Worm (Caenorhabditis elegans) whole organism, late embryonic: ENCODE results near the gene dbn-1.

ENCODE experiments used
- ama-1 ChIP-seq: fragments of 150-350 bp; optimal IDR thresholded peaks from 2 replicates; lab custom pipeline; 2014
- dve-1 ChIP-seq: sonication (generic microtip); optimal IDR thresholded peaks from 2 replicates; lab custom pipeline; 2017; ENCODE audit warnings: antibody characterized with exemption, mild to moderate bottlenecking, missing genetic modification characterization, missing compliant biosample characterization
- elt-2 ChIP-seq: sonication (generic microtip); optimal IDR thresholded peaks from 2 replicates; lab custom pipeline; 2016; ENCODE audit warnings: missing genetic modification reagents, missing genetic modification characterization, missing compliant biosample characterization
- elt-4 ChIP-seq: sonication (generic microtip); optimal IDR thresholded peaks from 2 replicates; lab custom pipeline; 2016; ENCODE audit warnings: missing genetic modification characterization, missing compliant biosample characterization
- fkh-10 ChIP-seq: fragments of 150-350 bp; optimal IDR thresholded peaks from 2 replicates; lab custom pipeline; 2014; ENCODE audit warnings: missing biosample characterization, missing genetic modification reagents, missing genetic modification characterization
- lim-6 ChIP-seq: sonication (generic microtip); optimal IDR thresholded peaks from 2 replicates; lab custom pipeline; 2016; ENCODE audit warnings: missing genetic modification characterization, missing compliant biosample characterization
- nfya-1 ChIP-seq: sonication (generic microtip); optimal IDR thresholded peaks from 2 replicates; lab custom pipeline; 2017; ENCODE audit warnings: missing genetic modification characterization, mild to moderate bottlenecking, missing compliant biosample characterization, antibody characterized with exemption, moderate library complexity
- nhr-11 ChIP-seq: fragments of 150-350 bp; optimal IDR thresholded peaks from 2 replicates; lab custom pipeline; 2014; ENCODE audit warnings: missing biosample characterization, missing genetic modification characterization
- nhr-232 ChIP-seq: sonication (generic microtip); optimal IDR thresholded peaks from 2 replicates; lab custom pipeline; 2016; ENCODE audit warnings: missing genetic modification characterization, missing compliant biosample characterization
- ttx-3 ChIP-seq: sonication (generic microtip); optimal IDR thresholded peaks from 2 replicates; lab custom pipeline; 2016; ENCODE audit warnings: missing genetic modification reagents, missing genetic modification characterization, missing compliant biosample characterization
- ztf-16 ChIP-seq: sonication (generic microtip); optimal IDR thresholded peaks from 2 replicates; lab custom pipeline; 2017; ENCODE audit warnings: missing genetic modification characterization, missing compliant biosample characterization

DNA sequence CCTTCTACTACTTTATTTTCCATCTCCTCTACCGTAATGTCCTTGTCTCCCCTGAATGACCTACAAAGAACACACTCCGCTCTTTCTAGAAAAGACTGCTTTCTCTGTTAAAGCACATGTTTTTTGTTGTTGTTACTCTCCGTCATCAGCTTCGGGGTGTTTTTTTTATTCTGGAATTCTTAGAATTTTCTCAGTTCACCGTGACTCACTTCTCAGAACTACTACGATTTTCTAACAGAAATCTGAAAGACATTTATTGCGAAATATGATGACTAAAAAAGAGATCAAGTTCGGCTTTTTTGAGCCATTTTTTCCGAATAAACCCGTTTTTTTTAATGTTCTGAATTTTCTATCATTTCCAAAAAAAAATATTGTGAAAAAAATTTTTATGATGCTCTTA is 45.6 kb downstream of the dbn-1 start:
- TF ChIP-seq dve-1 (no peak), ttx-3 (tag; lab: Kevin White, UChicago) (no peak), fkh-10 (GFP tag; lab: Kevin White, UChicago) (no peak), lim-6 (tag; lab: Kevin White, UChicago) (no peak), nfya-1 (no peak), nhr-232 (tag; lab: Kevin White, UChicago) (no peak), ztf-16 (tag; lab: Kevin White, UChicago) (no peak), elt-2 (no peak), elt-4 (no peak), nhr-11 (tag; lab: Kevin White, UChicago) (no peak), ama-1 (lab: Kevin White, UChicago) (no peak)
